Worm (Caenorhabditis elegans): Measurements from ENCODE around the gene F54D11.4.

F54D11.4 gene

ce11 chrV:4655175-4655574 is 39.2 kb downstream of the F54D11.4 start, which contains the start of gene F41F3.9:
F41F3.9 (plus strand) TSS chrV:4655475.
- TF ChIP-seq ztf-23 (GFP tag; IDR thresholded peaks at IDR 0.05) = no peak
- no peak for TF ChIP-seq T22C8.4 (GFP tag; IDR thresholded peaks at IDR 0.05)
- TF ChIP-seq med-1 (GFP tag; optimal IDR thresholded peaks at IDR 0.05; ENCODE audit: insufficient read depth) = no peak
- no peak for TF ChIP-seq klf-2 (GFP tag; conservative IDR thresholded peaks at IDR 0.05)
- no peak for TF ChIP-seq flt-1 (GFP tag; IDR thresholded peaks at IDR 0.05)
- TF ChIP-seq ztf-29 (GFP tag; IDR thresholded peaks at IDR 0.05) = no peak
- no peak for TF ChIP-seq cog-1 (tag; optimal IDR thresholded peaks at IDR 0.05)
- no peak for TF ChIP-seq ref-1 (GFP tag; conservative IDR thresholded peaks at IDR 0.05)
- no peak for TF ChIP-seq tab-1 (GFP tag; IDR thresholded peaks at IDR 0.05)

- TF ChIP-seq cog-1 (tag; optimal IDR thresholded peaks at IDR 0.05) = no peak
- TF ChIP-seq flt-1 (GFP tag; IDR thresholded peaks at IDR 0.05) = no peak
- TF ChIP-seq T22C8.4 (GFP tag; IDR thresholded peaks at IDR 0.05) = no peak
- no peak for TF ChIP-seq ref-1 (GFP tag; conservative IDR thresholded peaks at IDR 0.05)
- no peak for TF ChIP-seq ztf-23 (GFP tag; IDR thresholded peaks at IDR 0.05)
- TF ChIP-seq ztf-29 (GFP tag; IDR thresholded peaks at IDR 0.05) = no peak
- no peak for TF ChIP-seq med-1 (GFP tag; optimal IDR thresholded peaks at IDR 0.05; ENCODE audit: insufficient read depth)
- TF ChIP-seq tab-1 (GFP tag; IDR thresholded peaks at IDR 0.05) = no peak
- TF ChIP-seq klf-2 (GFP tag; conservative IDR thresholded peaks at IDR 0.05) = no peak
Measured at ce11 chrV:4662400-4662799, 46.4 kb downstream of the F54D11.4 start, which contains the start of gene srx-74. srx-74 (minus strand) TSS chrV:4662500.

ce11 chrV:4665651-4666050 is 49.7 kb downstream of the F54D11.4 start, which contains the start of gene srx-73:
srx-73 (minus strand) TSS chrV:4665751.
- TF ChIP-seq ztf-29 (GFP tag; IDR thresholded peaks at IDR 0.05) (no peak), med-1 (GFP tag; optimal IDR thresholded peaks at IDR 0.05; ENCODE audit: insufficient read depth) (no peak), T22C8.4 (GFP tag; IDR thresholded peaks at IDR 0.05) (no peak), ref-1 (GFP tag; conservative IDR thresholded peaks at IDR 0.05) (no peak), flt-1 (GFP tag; IDR thresholded peaks at IDR 0.05) (no peak), cog-1 (tag; optimal IDR thresholded peaks at IDR 0.05) (no peak), ztf-23 (GFP tag; IDR thresholded peaks at IDR 0.05) (no peak), tab-1 (GFP tag; IDR thresholded peaks at IDR 0.05) (no peak), klf-2 (GFP tag; conservative IDR thresholded peaks at IDR 0.05) (no peak)

ce11 chrV:4667062-4667461 is 51.1 kb downstream of the F54D11.4 start:
- TF ChIP-seq ref-1 (GFP tag; conservative IDR thresholded peaks at IDR 0.05) (no peak), flt-1 (GFP tag; IDR thresholded peaks at IDR 0.05) (no peak)

Measured in whole organism, midembryonic.